Worm (Caenorhabditis elegans) whole organism, L2 larva: ENCODE results near the gene F35E8.9.

ENCODE experiments used
- C34F6.9 ChIP-seq: fragments of 150-350 bp; optimal IDR thresholded peaks from 2 replicates; lab custom pipeline; 2014; ENCODE audit warnings: missing biosample characterization, missing genetic modification characterization
- R02D3.7 ChIP-seq: fragments of 150-350 bp; optimal IDR thresholded peaks from 2 replicates; lab custom pipeline; 2014; ENCODE audit warnings: missing biosample characterization, missing genetic modification characterization
- Y55F3AM.14 ChIP-seq: fragments of 200-800 bp; sonication (Bioruptor generic); optimal IDR thresholded peaks from 2 replicates; lab custom pipeline; 2018; ENCODE audit warnings: mild to moderate bottlenecking, missing genetic modification characterization, missing compliant biosample characterization
- ZK546.5 ChIP-seq: sonication (generic microtip); optimal IDR thresholded peaks from 2 replicates; lab custom pipeline; 2017; ENCODE audit warnings: missing biosample characterization, missing genetic modification characterization
- alr-1 ChIP-seq: fragments of 150-350 bp; optimal IDR thresholded peaks from 2 replicates; lab custom pipeline; 2014; ENCODE audit warnings: missing biosample characterization, missing genetic modification characterization
- aly-2 ChIP-seq: fragments of 150-350 bp; optimal IDR thresholded peaks from 2 replicates; lab custom pipeline; 2014; ENCODE audit warnings: missing biosample characterization, missing genetic modification characterization
- ama-1 ChIP-seq: fragments of 150-350 bp; optimal IDR thresholded peaks from 2 replicates; lab custom pipeline; 2018; ENCODE audit warnings: inconsistent platforms
- blmp-1 ChIP-seq: sonication (generic microtip); optimal IDR thresholded peaks from 2 replicates; lab custom pipeline; 2017; ENCODE audit warnings: missing genetic modification characterization, mild to moderate bottlenecking, missing compliant biosample characterization, antibody characterized with exemption, moderate library complexity; ENCODE audit not compliant: insufficient read depth
- ceh-16 ChIP-seq: fragments of 150-350 bp; optimal IDR thresholded peaks from 2 replicates; lab custom pipeline; 2014; ENCODE audit warnings: missing biosample characterization, missing genetic modification characterization
- ceh-82 ChIP-seq: fragments of 150-350 bp; optimal IDR thresholded peaks from 2 replicates; lab custom pipeline; 2014; ENCODE audit warnings: missing biosample characterization, missing genetic modification characterization
- crh-2 ChIP-seq: sonication (generic microtip); optimal IDR thresholded peaks from 2 replicates; lab custom pipeline; 2017; ENCODE audit warnings: missing biosample characterization, missing genetic modification characterization
- elt-1 ChIP-seq: fragments of 150-350 bp; optimal IDR thresholded peaks from 2 replicates; lab custom pipeline; 2014; ENCODE audit warnings: missing biosample characterization, missing genetic modification characterization
- elt-3 ChIP-seq: sonication (generic microtip); optimal IDR thresholded peaks from 2 replicates; lab custom pipeline; 2017; ENCODE audit warnings: missing biosample characterization, missing genetic modification characterization
- fos-1 ChIP-seq: fragments of 150-350 bp; optimal IDR thresholded peaks from 2 replicates; lab custom pipeline; 2014; ENCODE audit warnings: missing biosample characterization, missing genetic modification characterization
- gmeb-1 ChIP-seq: fragments of 150-350 bp; optimal IDR thresholded peaks from 2 replicates; lab custom pipeline; 2014; ENCODE audit warnings: missing biosample characterization, missing genetic modification characterization
- lin-11 ChIP-seq: fragments of 150-350 bp; sonication (generic microtip); optimal IDR thresholded peaks from 2 replicates; lab custom pipeline; 2014; ENCODE audit warnings: missing biosample characterization, missing genetic modification characterization, inconsistent platforms, mixed read lengths
- lin-13 ChIP-seq: fragments of 150-350 bp; optimal IDR thresholded peaks from 2 replicates; lab custom pipeline; 2014; ENCODE audit warnings: missing biosample characterization, missing genetic modification reagents, missing genetic modification characterization
- lin-39 ChIP-seq: fragments of 150-350 bp; optimal IDR thresholded peaks from 2 replicates; lab custom pipeline; 2014; ENCODE audit warnings: missing biosample characterization, missing genetic modification reagents, missing genetic modification characterization
- lsy-2 ChIP-seq, 2 experiments: fragments of 150-350 bp in 1 of 2; sonication (generic microtip) in 1 of 2; optimal IDR thresholded peaks; 2 replicates each; lab custom pipeline; 2014 to 2017; ENCODE audit warnings: missing biosample characterization in 2 of 2, missing genetic modification characterization in 2 of 2
- mbf-1 ChIP-seq: sonication (generic microtip); optimal IDR thresholded peaks from 2 replicates; lab custom pipeline; 2017; ENCODE audit warnings: missing biosample characterization, missing genetic modification characterization
- mdl-1 ChIP-seq, 2 experiments: fragments of 150-350 bp in 1 of 2; sonication (generic microtip) in 1 of 2; optimal IDR thresholded peaks; 2 replicates each; lab custom pipeline; 2017; ENCODE audit warnings: missing biosample characterization in 2 of 2, missing genetic modification characterization in 2 of 2
- nhr-12 ChIP-seq: fragments of 150-350 bp; optimal IDR thresholded peaks from 2 replicates; lab custom pipeline; 2014; ENCODE audit warnings: missing biosample characterization, missing genetic modification characterization
- nhr-21 ChIP-seq: fragments of 150-350 bp; optimal IDR thresholded peaks from 2 replicates; lab custom pipeline; 2014; ENCODE audit warnings: missing biosample characterization, missing genetic modification characterization
- nhr-237 ChIP-seq: fragments of 150-350 bp; optimal IDR thresholded peaks from 2 replicates; lab custom pipeline; 2014; ENCODE audit warnings: missing biosample characterization, missing genetic modification characterization
- nhr-25 ChIP-seq: fragments of 150-350 bp; sonication (generic microtip); optimal IDR thresholded peaks from 3 replicates; lab custom pipeline; 2014; ENCODE audit warnings: missing biosample characterization, missing genetic modification characterization
- nhr-6 ChIP-seq: fragments of 150-350 bp; optimal IDR thresholded peaks from 2 replicates; lab custom pipeline; 2014; ENCODE audit warnings: missing biosample characterization, missing genetic modification characterization
- nhr-77 ChIP-seq: fragments of 150-350 bp; optimal IDR thresholded peaks from 2 replicates; lab custom pipeline; 2014; ENCODE audit warnings: missing biosample characterization, missing genetic modification characterization
- peb-1 ChIP-seq: fragments of 150-350 bp; optimal IDR thresholded peaks from 2 replicates; lab custom pipeline; 2014; ENCODE audit warnings: missing biosample characterization, missing genetic modification characterization
- skn-1 ChIP-seq: sonication (generic microtip); optimal IDR thresholded peaks from 2 replicates; lab custom pipeline; 2017; ENCODE audit warnings: missing biosample characterization, missing genetic modification characterization
- sma-9 ChIP-seq, 2 experiments: fragments of 150-350 bp in 1 of 2; sonication (generic microtip) in 1 of 2; optimal IDR thresholded peaks; 2 replicates each; lab custom pipeline; 2014 to 2016; ENCODE audit warnings: missing genetic modification characterization in 2 of 2, mild to moderate bottlenecking in 1 of 2, missing biosample characterization in 1 of 2, missing compliant biosample characterization in 1 of 2, missing genetic modification reagents in 1 of 2, moderate library complexity in 1 of 2
- snpc-4 ChIP-seq: fragments of 150-350 bp; optimal IDR thresholded peaks from 2 replicates; lab custom pipeline; 2014; ENCODE audit warnings: missing biosample characterization, missing genetic modification characterization
- unc-62 ChIP-seq: fragments of 150-350 bp; optimal IDR thresholded peaks from 2 replicates; lab custom pipeline; 2014; ENCODE audit warnings: missing biosample characterization, missing genetic modification reagents, missing genetic modification characterization
- zag-1 ChIP-seq: fragments of 150-350 bp; optimal IDR thresholded peaks from 2 replicates; lab custom pipeline; 2014; ENCODE audit warnings: missing biosample characterization, missing genetic modification characterization
- ztf-1 ChIP-seq: fragments of 200-800 bp; sonication (Bioruptor generic); conservative IDR thresholded peaks from 2 replicates; pipeline ENCODE4 v1.3.6; 2022; ENCODE audit warnings: missing genetic modification characterization, missing compliant biosample characterization

F35E8.9 gene

DNA sequence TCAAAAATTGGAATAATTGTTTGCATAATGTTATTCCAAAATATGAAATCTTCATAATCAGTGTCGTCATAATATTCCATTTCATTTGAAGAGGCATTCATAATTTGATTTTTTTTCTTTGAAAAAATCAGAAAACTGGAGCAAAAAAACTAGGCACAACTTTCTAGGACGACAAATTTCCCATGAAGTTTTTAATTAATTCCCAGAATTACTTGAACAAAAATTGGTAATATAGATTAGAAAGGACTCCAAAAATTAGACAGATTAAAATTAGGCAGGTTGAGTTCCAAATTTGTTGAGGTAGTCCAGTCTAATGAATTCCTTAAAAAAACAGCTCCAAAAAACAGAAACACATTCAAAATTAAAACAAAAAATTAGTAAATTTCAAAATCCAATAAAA lies 37.6 kb upstream of the F35E8.9 start, which contains the start of gene srw-57:
TSS of gene srw-57 (minus strand) at position 101 of the 400 bp plus-strand sequence.
- TF ChIP-seq gmeb-1 (tag; lab: Kevin White, UChicago): no peak
- no peak for TF ChIP-seq Y55F3AM.14
- TF ChIP-seq nhr-77 (tag; lab: Kevin White, UChicago): no peak
- TF ChIP-seq lin-13 (GFP tag; lab: Kevin White, UChicago): no peak
- TF ChIP-seq nhr-6 (tag; lab: Kevin White, UChicago): no peak
- no peak for TF ChIP-seq zag-1 (tag; lab: Kevin White, UChicago)
- TF ChIP-seq mbf-1 (tag; lab: Kevin White, UChicago): no peak
- TF ChIP-seq sma-9 (GFP tag; optimal IDR thresholded peaks at IDR 0.05; lab: Kevin White, UChicago): no peak
- TF ChIP-seq sma-9 (tag; optimal IDR thresholded peaks at IDR 0.05; lab: Kevin White, UChicago): no peak
- no peak for TF ChIP-seq elt-3
- TF ChIP-seq nhr-25: no peak
- no peak for TF ChIP-seq crh-2 (tag; lab: Kevin White, UChicago)
- no peak for TF ChIP-seq elt-1 (tag; lab: Kevin White, UChicago)
- TF ChIP-seq nhr-237 (tag; lab: Kevin White, UChicago): no peak
- TF ChIP-seq unc-62 (GFP tag; lab: Kevin White, UChicago): no peak
- TF ChIP-seq fos-1: no peak
- no peak for TF ChIP-seq snpc-4 (tag; lab: Kevin White, UChicago)
- no peak for TF ChIP-seq aly-2 (tag; lab: Kevin White, UChicago)
- no peak for TF ChIP-seq ZK546.5 (tag; lab: Kevin White, UChicago)
- no peak for TF ChIP-seq lin-11 (tag; lab: Kevin White, UChicago)

DNA sequence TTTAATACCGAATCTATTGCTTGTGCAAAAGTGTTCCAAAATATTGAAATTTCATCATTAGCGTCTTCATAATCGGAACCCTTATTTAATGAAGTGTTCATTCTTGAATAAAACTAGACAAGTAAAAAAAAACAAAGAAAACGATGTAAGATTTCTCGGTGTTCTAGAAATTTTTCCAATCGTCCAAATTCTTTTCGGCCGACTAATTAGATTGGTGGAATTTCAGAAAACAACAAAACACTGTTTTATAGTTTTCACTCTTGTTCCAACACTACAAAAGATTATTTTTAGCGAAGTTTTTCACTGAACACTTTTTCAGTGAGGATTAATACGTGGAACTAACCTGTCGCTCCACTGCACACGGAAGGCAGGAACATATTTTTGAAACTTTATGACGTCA lies 35.4 kb upstream of the F35E8.9 start, which contains the start of gene srw-56:
TSS of gene srw-56 (minus strand) at position 101 of the 400 bp plus-strand sequence.
- TF ChIP-seq nhr-12 (tag; lab: Kevin White, UChicago): no peak
- no peak for TF ChIP-seq C34F6.9 (tag; lab: Kevin White, UChicago)
- no peak for TF ChIP-seq skn-1 (tag; lab: Kevin White, UChicago)
- TF ChIP-seq nhr-25: no peak
- TF ChIP-seq gmeb-1 (tag; lab: Kevin White, UChicago): no peak
- TF ChIP-seq mdl-1 (tag; optimal IDR thresholded peaks at IDR 0.05; lab: Kevin White, UChicago): no peak

DNA sequence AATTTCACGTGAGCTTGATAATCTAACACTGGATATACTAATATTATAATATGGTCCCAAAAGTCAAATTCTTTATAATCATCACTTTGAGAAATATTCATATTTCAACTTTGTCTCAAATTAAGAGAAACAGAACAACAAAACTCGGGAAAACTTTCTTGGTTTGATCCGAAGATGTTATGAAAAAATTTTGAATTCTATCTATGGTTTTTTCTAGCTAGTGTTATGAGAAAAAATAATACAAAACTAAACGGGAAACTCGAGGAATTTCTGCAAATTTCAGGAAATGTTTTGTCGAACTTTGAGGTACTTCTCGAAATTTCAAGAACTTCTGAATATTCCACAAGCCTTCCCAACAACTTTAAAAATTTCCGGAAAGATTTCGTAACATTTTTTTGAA lies 33.5 kb upstream of the F35E8.9 start, which contains the start of gene srw-59:
TSS of gene srw-59 (minus strand) at position 101 of the 400 bp plus-strand sequence.
- TF ChIP-seq nhr-21 (tag; lab: Kevin White, UChicago): no peak

DNA sequence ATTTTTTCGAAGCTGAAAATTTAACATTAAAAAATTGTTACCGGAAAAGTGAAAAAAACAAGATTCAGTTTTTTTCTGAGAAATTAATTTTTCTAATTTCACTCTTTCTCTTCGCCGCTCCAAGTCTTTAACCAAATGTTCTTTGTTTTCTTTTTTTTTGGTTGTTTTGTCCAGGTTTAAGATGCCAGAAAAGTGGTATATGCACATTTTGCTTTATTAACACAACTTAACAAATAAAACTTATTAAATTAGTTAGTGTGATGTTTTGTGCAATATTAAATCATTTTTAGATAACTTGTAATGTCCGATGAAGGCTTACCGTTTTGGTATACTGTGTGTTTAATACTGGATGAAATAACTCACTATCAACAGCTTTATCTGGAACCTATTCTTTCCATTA lies 25.8 kb upstream of the F35E8.9 start, which contains the start of gene srw-53:
TSS of gene srw-53 (plus strand) at position 301 of the 400 bp plus-strand sequence.
- TF ChIP-seq nhr-77 (tag; lab: Kevin White, UChicago) (no peak), fos-1 (no peak), lin-39 (tag; lab: Kevin White, UChicago) (no peak), peb-1 (tag; lab: Kevin White, UChicago) (no peak), lin-13 (GFP tag; lab: Kevin White, UChicago) (no peak), mbf-1 (tag; lab: Kevin White, UChicago) (no peak), nhr-12 (tag; lab: Kevin White, UChicago) (no peak), aly-2 (tag; lab: Kevin White, UChicago) (no peak)

DNA sequence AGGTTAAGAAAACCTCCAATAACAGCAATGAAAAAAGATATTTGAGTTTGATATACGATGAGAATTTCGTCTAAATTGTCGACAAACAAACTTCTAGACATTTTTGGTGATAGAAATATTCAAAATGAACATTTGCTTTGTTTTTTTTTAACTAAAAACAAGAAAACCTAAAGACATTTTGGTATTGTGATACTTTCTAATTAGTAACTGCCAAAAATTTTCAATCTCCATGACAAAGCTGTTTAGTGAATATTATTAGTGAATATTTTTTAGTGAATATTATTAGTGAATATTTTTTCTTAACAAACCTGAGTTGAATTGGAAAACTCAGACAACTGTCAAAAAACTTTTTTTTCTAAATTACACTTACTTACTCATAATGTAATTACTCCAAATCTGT lies 22.9 kb upstream of the F35E8.9 start, which contains the start of gene srw-55:
TSS of gene srw-55 (minus strand) at position 101 of the 400 bp plus-strand sequence.
- TF ChIP-seq ama-1 (lab: Kevin White, UChicago) (no peak), blmp-1 (tag; lab: Kevin White, UChicago) (no peak), Y55F3AM.14 (no peak)

DNA sequence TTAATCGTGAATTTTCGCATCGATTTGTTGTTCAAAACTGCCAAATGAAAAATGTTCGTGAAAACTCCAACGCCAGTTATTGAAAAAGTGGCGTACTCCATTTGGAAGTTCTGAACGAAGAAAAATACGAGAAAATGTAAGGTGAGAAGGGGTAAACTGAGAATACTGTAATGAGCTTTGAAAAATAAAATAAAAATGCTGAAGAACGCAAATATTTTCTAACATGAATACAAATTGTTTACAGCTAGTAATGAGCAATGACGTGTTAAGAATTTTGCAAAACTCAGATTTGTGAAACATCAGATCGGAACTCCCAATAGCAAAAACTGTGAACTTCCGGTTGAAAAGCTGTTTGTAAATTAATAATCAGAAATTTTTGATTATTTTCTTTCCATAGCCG lies 15.0 kb upstream of the F35E8.9 start, which contains the start of gene srw-26:
TSS of gene srw-26 (minus strand) at position 101 of the 400 bp plus-strand sequence.
- TF ChIP-seq nhr-21 (tag; lab: Kevin White, UChicago) (no peak), fos-1 (no peak), zag-1 (tag; lab: Kevin White, UChicago) (no peak), nhr-12 (tag; lab: Kevin White, UChicago) (no peak), R02D3.7 (no peak), unc-62 (GFP tag; lab: Kevin White, UChicago) (no peak), snpc-4 (tag; lab: Kevin White, UChicago) (no peak), Y55F3AM.14 (no peak), ztf-1 (GFP tag; lab: Robert Waterston, UW) (no peak), ceh-82 (tag; lab: Kevin White, UChicago) (no peak), ama-1 (lab: Kevin White, UChicago) (no peak), elt-1 (tag; lab: Kevin White, UChicago) (no peak), lin-11 (tag; lab: Kevin White, UChicago) (no peak), alr-1 (no peak), lsy-2 (tag; optimal IDR thresholded peaks at IDR 0.05; lab: Kevin White, UChicago) (no peak), peb-1 (tag; lab: Kevin White, UChicago) (no peak), ceh-16 (tag; lab: Kevin White, UChicago) (no peak)
- TF ChIP-seq, all 48 proteins: peak for 0
